Fruit fly (Drosophila melanogaster) whole organism, embryonic: ENCODE data around the gene Spc105R.

Source experiments
- CG9437 ChIP-seq: fragments of 200-800 bp; sonication (Bioruptor generic); optimal IDR thresholded peaks from 2 replicates; lab custom pipeline; 2018; ENCODE audit warnings: missing biosample characterization, mild to moderate bottlenecking, missing genetic modification characterization
- Fer3 ChIP-seq: fragments of 200-800 bp; sonication (Bioruptor generic); optimal IDR thresholded peaks from 2 replicates; lab custom pipeline; 2018; ENCODE audit warnings: missing biosample characterization, mild to moderate bottlenecking, missing genetic modification characterization, moderate library complexity
- HmgZ ChIP-seq: fragments of 200-800 bp; sonication (Bioruptor generic); optimal IDR thresholded peaks from 2 replicates; lab custom pipeline; 2018; ENCODE audit warnings: missing biosample characterization, mild to moderate bottlenecking, missing genetic modification characterization
- grn ChIP-seq: fragments of 200-800 bp; sonication (Bioruptor generic); optimal IDR thresholded peaks from 3 replicates; lab custom pipeline; 2017; ENCODE audit warnings: missing biosample characterization, missing genetic modification characterization
- scrt ChIP-seq: fragments of 200-800 bp; sonication (Bioruptor generic); optimal IDR thresholded peaks from 2 replicates; lab custom pipeline; 2018; ENCODE audit warnings: missing biosample characterization, mild to moderate bottlenecking, missing genetic modification characterization, moderate library complexity
- ttk ChIP-seq: fragments of 200-800 bp; sonication (Bioruptor generic); IDR thresholded peaks from 2 replicates; pipeline ENCODE4 v2.1.2; 2022; ENCODE audit warnings: missing biosample characterization, missing genetic modification characterization

DNA sequence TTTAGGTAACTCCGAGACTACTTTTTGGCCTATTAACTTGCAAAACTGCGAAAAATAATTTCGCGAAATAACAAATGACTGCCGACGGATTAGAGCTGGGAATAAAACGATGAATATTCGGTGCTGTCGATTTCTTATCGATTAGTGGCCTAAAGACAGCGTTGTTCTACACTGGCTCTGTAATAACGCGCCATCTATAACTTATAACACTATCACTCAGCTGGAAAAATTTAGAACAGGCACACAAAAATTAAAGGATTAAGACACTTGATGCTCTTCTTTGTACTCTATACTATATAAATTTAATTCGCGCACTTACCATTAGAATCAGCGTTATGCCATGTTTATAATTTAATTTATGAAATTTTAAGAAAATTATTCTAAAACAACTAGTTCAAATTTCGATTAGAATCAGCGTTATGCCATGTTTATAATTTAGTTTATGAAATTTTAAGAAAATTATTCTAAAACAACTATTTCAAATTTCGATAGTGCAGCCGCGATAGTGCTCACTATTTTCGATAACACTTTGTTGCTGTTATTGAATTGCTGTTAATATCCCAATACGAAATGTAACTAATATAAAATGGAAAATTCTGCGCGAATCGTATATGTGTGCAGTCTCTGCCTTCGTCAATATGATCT lies 41.4 kb downstream of the Spc105R start, which contains the start of the genes CSN3 and CG11456:
- TF ChIP-seq scrt (GFP tag; lab: Kevin White, UChicago) (peak; percentile 43), CG9437 (GFP tag; lab: Kevin White, UChicago) (no peak), HmgZ (tag; lab: Kevin White, UChicago) (peak; percentile 65), Fer3 (tag; lab: Kevin White, UChicago) (peak; percentile 1), grn (no peak), ttk (GFP tag; lab: Robert Waterston, UW) (peak; percentile 31; the same call in 1 of the 2 replicates)
